Worm (Caenorhabditis elegans) whole organism, L1 larva: ENCODE data around the gene srh-19.

Experiments
- lin-14 ChIP-seq: fragments of 200-800 bp; sonication (Bioruptor generic); optimal IDR thresholded peaks from 2 replicates; lab custom pipeline; 2018; ENCODE audit warnings: mild to moderate bottlenecking, missing genetic modification characterization, moderate library complexity, missing compliant biosample characterization
- lsy-2 ChIP-seq, 2 experiments: fragments of 150-350 bp; optimal IDR thresholded peaks; 2 replicates each; lab custom pipeline; 2014; ENCODE audit warnings: missing biosample characterization in 2 of 2, missing genetic modification characterization in 2 of 2
- nhr-71 ChIP-seq: sonication (generic microtip); optimal IDR thresholded peaks from 2 replicates; lab custom pipeline; 2016; ENCODE audit warnings: mild to moderate bottlenecking, missing genetic modification characterization, moderate library complexity, missing compliant biosample characterization
- nhr-76 ChIP-seq: sonication (generic microtip); optimal IDR thresholded peaks from 2 replicates; lab custom pipeline; 2017; ENCODE audit warnings: missing biosample characterization, missing genetic modification characterization
- nhr-90 ChIP-seq: sonication (generic microtip); optimal IDR thresholded peaks from 2 replicates; lab custom pipeline; 2016; ENCODE audit warnings: mild to moderate bottlenecking, missing genetic modification characterization, missing compliant biosample characterization; ENCODE audit not compliant: poor library complexity
- pag-3 ChIP-seq: sonication (generic microtip); optimal IDR thresholded peaks from 2 replicates; lab custom pipeline; 2017; ENCODE audit warnings: missing genetic modification characterization, mild to moderate bottlenecking, missing compliant biosample characterization, antibody characterized with exemption, borderline replicate concordance; ENCODE audit not compliant: insufficient read depth
- skn-1 ChIP-seq: fragments of 150-350 bp; optimal IDR thresholded peaks from 2 replicates; lab custom pipeline; 2014; ENCODE audit warnings: missing biosample characterization, missing genetic modification characterization
- unc-62 ChIP-seq: fragments of 150-350 bp; optimal IDR thresholded peaks from 2 replicates; lab custom pipeline; 2014; ENCODE audit warnings: missing biosample characterization, missing genetic modification reagents, missing genetic modification characterization
- ztf-11 ChIP-seq, 2 experiments: sonication (generic microtip); optimal IDR thresholded peaks; 2 replicates each; lab custom pipeline; 2016 to 2017; ENCODE audit warnings: missing genetic modification characterization in 2 of 2, missing biosample characterization in 1 of 2, missing compliant biosample characterization in 1 of 2

- TF ChIP-seq nhr-90 (tag; lab: Kevin White, UChicago) (no peak), pag-3 (tag; lab: Kevin White, UChicago) (no peak), nhr-71 (tag; lab: Kevin White, UChicago) (no peak), lsy-2 (tag; optimal IDR thresholded peaks at IDR 0.05; lab: Kevin White, UChicago) (no peak), ztf-11 (tag; optimal IDR thresholded peaks at IDR 0.05; lab: Kevin White, UChicago) (no peak), nhr-76 (no peak), lin-14 (GFP tag; lab: Kevin White, UChicago) (no peak), skn-1 (no peak), unc-62 (GFP tag; lab: Kevin White, UChicago) (no peak)
These were observed 31.4 kb upstream of the srh-19 start, which contains the start of gene F56C3.10 for ce11 chrX:1381565-1381964.
